Worm (Caenorhabditis elegans): ENCODE measurements around the gene ant-1.3.
A peak's percentile ranks its signal among the peaks of the same experiment; 100 is the strongest.

The ant-1.3 gene

DNA sequence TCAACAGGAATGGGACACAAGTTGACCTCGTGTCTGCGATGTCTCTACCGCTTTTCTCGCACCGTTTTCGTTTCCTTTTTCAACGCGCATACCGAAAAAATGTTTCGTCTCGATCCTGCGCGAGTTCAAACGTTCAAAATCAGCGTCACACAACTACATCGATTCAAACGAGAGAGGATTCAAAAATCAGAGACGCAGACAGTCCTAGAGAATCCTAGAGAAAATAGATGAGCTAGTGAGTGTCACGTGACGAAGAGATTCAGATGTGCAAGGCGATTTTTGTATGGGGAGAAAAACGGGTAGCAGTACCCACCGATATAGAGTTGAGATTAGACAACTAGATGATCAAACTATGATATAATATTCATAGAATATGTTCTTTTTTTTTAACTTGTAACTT, 39.1 kb downstream of the ant-1.3 start:
- TF ChIP-seq nhr-12 (tag; optimal IDR thresholded peaks at IDR 0.05) (no peak), fkh-10 (GFP tag; optimal IDR thresholded peaks at IDR 0.05) (no peak), lsy-12 (tag; optimal IDR thresholded peaks at IDR 0.05) (peak; percentile 38), jun-1 (tag; optimal IDR thresholded peaks at IDR 0.05) (no peak), lin-15B (tag; optimal IDR thresholded peaks at IDR 0.05) (no peak), nhr-43 (tag; optimal IDR thresholded peaks at IDR 0.05; ENCODE audit: poor library complexity, severe bottlenecking) (peak; percentile 80), ZK546.5 (tag; optimal IDR thresholded peaks at IDR 0.05) (no peak), snpc-4 (tag; optimal IDR thresholded peaks at IDR 0.05) (no peak), mdl-1 (tag; optimal IDR thresholded peaks at IDR 0.05) (peak; percentile 64), mml-1 (tag; optimal IDR thresholded peaks at IDR 0.05) (no peak), eor-1 (tag; optimal IDR thresholded peaks at IDR 0.05) (no peak), aly-2 (tag; optimal IDR thresholded peaks at IDR 0.05) (no peak), fkh-2 (tag; optimal IDR thresholded peaks at IDR 0.05) (no peak), unc-39 (tag; optimal IDR thresholded peaks at IDR 0.05) (no peak), nhr-237 (tag; optimal IDR thresholded peaks at IDR 0.05) (no peak), daf-12 (tag; optimal IDR thresholded peaks at IDR 0.05) (no peak), egl-5 (tag; optimal IDR thresholded peaks at IDR 0.05) (no peak), ceh-9 (tag; optimal IDR thresholded peaks at IDR 0.05) (no peak), unc-62 (GFP tag; optimal IDR thresholded peaks at IDR 0.05) (no peak), elt-3 (tag; optimal IDR thresholded peaks at IDR 0.05) (no peak), zag-1 (tag; optimal IDR thresholded peaks at IDR 0.05) (no peak), ztf-11 (tag; optimal IDR thresholded peaks at IDR 0.05) (no peak), nhr-77 (tag; optimal IDR thresholded peaks at IDR 0.05) (no peak), nhr-23 (tag; optimal IDR thresholded peaks at IDR 0.05) (peak; percentile 78), nhr-28 (tag; optimal IDR thresholded peaks at IDR 0.05) (no peak), ama-1 (optimal IDR thresholded peaks at IDR 0.05) (peak; percentile 39), tbx-2 (tag; optimal IDR thresholded peaks at IDR 0.05) (no peak), elt-2 (tag; optimal IDR thresholded peaks at IDR 0.05) (no peak), skn-1 (tag; optimal IDR thresholded peaks at IDR 0.05) (no peak), nfya-1 (tag; optimal IDR thresholded peaks at IDR 0.05; ENCODE audit: insufficient read depth) (no peak), R02D3.7 (tag; optimal IDR thresholded peaks at IDR 0.05) (peak; percentile 19), nhr-11 (tag; optimal IDR thresholded peaks at IDR 0.05) (no peak), hmg-11 (tag; optimal IDR thresholded peaks at IDR 0.05) (peak; percentile 22), nhr-25 (tag; optimal IDR thresholded peaks at IDR 0.05) (peak; percentile 42), nhr-76 (tag; optimal IDR thresholded peaks at IDR 0.05) (no peak), pha-4 (tag; optimal IDR thresholded peaks at IDR 0.05) (no peak), ceh-16 (tag; optimal IDR thresholded peaks at IDR 0.05) (no peak), ceh-82 (tag; optimal IDR thresholded peaks at IDR 0.05) (no peak), ceh-28 (tag; optimal IDR thresholded peaks at IDR 0.05) (peak; percentile 37), sea-2 (GFP tag; optimal IDR thresholded peaks at IDR 0.05) (no peak), fos-1 (tag; optimal IDR thresholded peaks at IDR 0.05) (no peak), egl-27 (tag; optimal IDR thresholded peaks at IDR 0.05) (no peak), nhr-67 (tag; optimal IDR thresholded peaks at IDR 0.05) (no peak), pqm-1 (tag; optimal IDR thresholded peaks at IDR 0.05) (no peak), lin-39 (tag; optimal IDR thresholded peaks at IDR 0.05) (no peak), elt-1 (tag; optimal IDR thresholded peaks at IDR 0.05) (peak; percentile 70), ztf-4 (tag; optimal IDR thresholded peaks at IDR 0.05) (no peak)

ce11 chrIV:9668103-9668672, 40.9 kb downstream of the ant-1.3 start:
- TF ChIP-seq pha-4 (tag; optimal IDR thresholded peaks at IDR 0.05): peak; percentile 60
- peak; percentile 82 for TF ChIP-seq pqm-1 (tag; optimal IDR thresholded peaks at IDR 0.05)
- peak; percentile 18 for TF ChIP-seq nfya-1 (tag; optimal IDR thresholded peaks at IDR 0.05; ENCODE audit: insufficient read depth)
- TF ChIP-seq nhr-23 (tag; optimal IDR thresholded peaks at IDR 0.05): no peak
- TF ChIP-seq jun-1 (tag; optimal IDR thresholded peaks at IDR 0.05): peak; percentile 52
- TF ChIP-seq fkh-10 (GFP tag; optimal IDR thresholded peaks at IDR 0.05): no peak
- TF ChIP-seq elt-2 (tag; optimal IDR thresholded peaks at IDR 0.05): peak; percentile 56

All from whole organism, L3 larva.